Fruit fly (Drosophila melanogaster): ENCODE results near the gene CG12025.

The CG12025 gene

dm6 chr3L:1876215-1876625 is 11.0 kb downstream of the CG12025 start, which contains the start of gene dre4 (continued):
- TF ChIP-seq lbe (GFP tag; optimal IDR thresholded peaks at IDR 0.05) (peak; percentile 40), CrebB (tag; optimal IDR thresholded peaks at IDR 0.05) (peak; percentile 52), CG12071 (GFP tag; optimal IDR thresholded peaks at IDR 0.05) (peak; percentile 17), CG10274 (GFP tag; optimal IDR thresholded peaks at IDR 0.05) (no peak), Blimp-1 (GFP tag; optimal IDR thresholded peaks at IDR 0.05) (peak; percentile 72), CG6254 (GFP tag; optimal IDR thresholded peaks at IDR 0.05) (peak; percentile 73), CG13775 (GFP tag; optimal IDR thresholded peaks at IDR 0.05) (peak; percentile 65), CG4730 (GFP tag; IDR thresholded peaks at IDR 0.05) (peak; percentile 49), Dek (tag; optimal IDR thresholded peaks at IDR 0.05) (peak; percentile 57), E2f2 (GFP tag; IDR thresholded peaks at IDR 0.05) (peak; percentile 88), az2 (GFP tag; optimal IDR thresholded peaks at IDR 0.05) (peak; percentile 63), luna (GFP tag; optimal IDR thresholded peaks at IDR 0.05) (peak; percentile 42), CG2889 (GFP tag; IDR thresholded peaks at IDR 0.05) (peak; percentile 59; the same call in 1 of the 3 replicates), CG12219 (GFP tag; optimal IDR thresholded peaks at IDR 0.05) (peak; percentile 45), Deaf1 (tag; optimal IDR thresholded peaks at IDR 0.05) (no peak), zen (tag; optimal IDR thresholded peaks at IDR 0.05) (peak; percentile 55), bigmax (GFP tag; optimal IDR thresholded peaks at IDR 0.05) (no peak), CG9437 (GFP tag; optimal IDR thresholded peaks at IDR 0.05) (peak; percentile 75), CG10979 (tag; optimal IDR thresholded peaks at IDR 0.05) (peak; percentile 78), CG2875 (GFP tag; optimal IDR thresholded peaks at IDR 0.05) (peak; percentile 65), fd102C (GFP tag; optimal IDR thresholded peaks at IDR 0.05) (peak; percentile 37), HmgZ (tag; optimal IDR thresholded peaks at IDR 0.05) (peak; percentile 84), H2.0 (GFP tag; IDR thresholded peaks at IDR 0.05) (peak; percentile 75), CG9817 (tag; optimal IDR thresholded peaks at IDR 0.05) (peak; percentile 24), jing (GFP tag; optimal IDR thresholded peaks at IDR 0.05) (peak; percentile 23), salm (tag; optimal IDR thresholded peaks at IDR 0.05) (peak; percentile 45), CG12391 (tag; optimal IDR thresholded peaks at IDR 0.05) (peak; percentile 79), nmo (GFP tag; optimal IDR thresholded peaks at IDR 0.05) (peak; percentile 76), dmrt11E (tag; optimal IDR thresholded peaks at IDR 0.05) (peak; percentile 72), vvl (GFP tag; IDR thresholded peaks at IDR 0.05) (peak; percentile 86), gsb-n (tag; optimal IDR thresholded peaks at IDR 0.05) (peak; percentile 72), PHDP (tag; optimal IDR thresholded peaks at IDR 0.05) (peak; percentile 80), NFAT (GFP tag; IDR thresholded peaks at IDR 0.05) (no peak), crp (GFP tag; optimal IDR thresholded peaks at IDR 0.05) (peak in 1 of 2 experiments; percentile 46), Kr (GFP tag; optimal IDR thresholded peaks at IDR 0.05) (no peak), CG6175 (GFP tag; IDR thresholded peaks at IDR 0.05) (no peak), Elba2 (GFP tag; optimal IDR thresholded peaks at IDR 0.05) (peak; percentile 67), CG6791 (GFP tag; IDR thresholded peaks at IDR 0.05; ENCODE audit: partially characterized antibody) (no peak), BEAF-32 (GFP tag; optimal IDR thresholded peaks at IDR 0.05) (peak; percentile 63), gce (GFP tag; IDR thresholded peaks at IDR 0.05) (no peak), Med (GFP tag) (peak; percentile 91), CG11504 (tag; optimal IDR thresholded peaks at IDR 0.05) (peak; percentile 75), Hr51 (GFP tag; optimal IDR thresholded peaks at IDR 0.05) (peak; percentile 58 to 78), CG9797 (GFP tag; optimal IDR thresholded peaks at IDR 0.05) (peak; percentile 94), CG16815 (GFP tag; optimal IDR thresholded peaks at IDR 0.05) (peak; percentile 10), CG17359 (tag; optimal IDR thresholded peaks at IDR 0.05) (peak; percentile 75), CG4424 (GFP tag; optimal IDR thresholded peaks at IDR 0.05) (peak; percentile 73), fru (optimal IDR thresholded peaks at IDR 0.05) (no peak), Scr (GFP tag; IDR thresholded peaks at IDR 0.05; ENCODE audit: partially characterized antibody) (peak; percentile 25; the same call in 1 of the 2 replicates), repo (GFP tag; optimal IDR thresholded peaks at IDR 0.05) (peak; percentile 34)
